Worm (Caenorhabditis elegans) whole organism, L1 larva: ENCODE measurements around the gene sre-33.
A peak's percentile ranks its signal among the peaks of the same experiment; 100 is the strongest.

Experiments used
- C04F5.9 ChIP-seq: sonication (generic microtip); optimal IDR thresholded peaks from 2 replicates; lab custom pipeline; 2016; ENCODE audit warnings: missing genetic modification characterization, missing compliant biosample characterization
- Y116A8C.19 ChIP-seq: sonication (generic microtip); optimal IDR thresholded peaks from 2 replicates; lab custom pipeline; 2016; ENCODE audit warnings: missing compliant biosample characterization, missing genetic modification characterization, borderline replicate concordance
- aha-1 ChIP-seq: fragments of 150-350 bp; optimal IDR thresholded peaks from 2 replicates; lab custom pipeline; 2014; ENCODE audit warnings: missing biosample characterization, missing genetic modification characterization
- alr-1 ChIP-seq: fragments of 200-800 bp; sonication (Bioruptor generic); optimal IDR thresholded peaks from 2 replicates; lab custom pipeline; 2018; ENCODE audit warnings: borderline replicate concordance, mild to moderate bottlenecking, missing genetic modification characterization, missing compliant biosample characterization
- aly-2 ChIP-seq: fragments of 150-350 bp; optimal IDR thresholded peaks from 2 replicates; lab custom pipeline; 2014; ENCODE audit warnings: missing biosample characterization, missing genetic modification characterization
- ama-1 ChIP-seq: fragments of 150-350 bp; optimal IDR thresholded peaks from 2 replicates; lab custom pipeline; 2014
- ceh-63 ChIP-seq: fragments of 200-800 bp; sonication (Bioruptor generic); optimal IDR thresholded peaks from 2 replicates; lab custom pipeline; 2018; ENCODE audit warnings: mild to moderate bottlenecking, missing genetic modification characterization, missing compliant biosample characterization
- ceh-8 ChIP-seq: fragments of 200-800 bp; sonication (Bioruptor generic); optimal IDR thresholded peaks from 2 replicates; lab custom pipeline; 2018; ENCODE audit warnings: mild to moderate bottlenecking, missing genetic modification characterization, moderate library complexity, missing compliant biosample characterization
- ceh-88 ChIP-seq: fragments of 200-800 bp; sonication (Bioruptor generic); IDR thresholded peaks from 2 replicates; pipeline ENCODE4 v1.3.6; 2022; ENCODE audit warnings: missing genetic modification characterization, missing compliant biosample characterization
- ceh-90 ChIP-seq: sonication (generic microtip); optimal IDR thresholded peaks from 2 replicates; lab custom pipeline; 2016; ENCODE audit warnings: missing genetic modification characterization, missing compliant biosample characterization
- ces-1 ChIP-seq: fragments of 150-350 bp; optimal IDR thresholded peaks from 2 replicates; lab custom pipeline; 2014; ENCODE audit warnings: missing biosample characterization, missing genetic modification reagents, missing genetic modification characterization
- dpl-1 ChIP-seq, 3 experiments: fragments of 150-350 bp in 2 of 3; sonication (generic microtip) in 1 of 3; optimal IDR thresholded peaks; 2 replicates each; lab custom pipeline; 2014 to 2017; ENCODE audit warnings: missing biosample characterization in 3 of 3, missing genetic modification characterization in 3 of 3, missing genetic modification reagents in 3 of 3
- efl-1 ChIP-seq, 4 experiments: fragments of 150-350 bp; optimal IDR thresholded peaks in 3 of 4; peaks in 1 of 4; 1 replicate in 1 of 4; 2 replicates in 3 of 4; lab custom pipeline; 2014; ENCODE audit warnings: missing biosample characterization in 2 of 4, missing genetic modification characterization in 2 of 4, missing genetic modification reagents in 2 of 4
- efl-3 ChIP-seq: fragments of 200-800 bp; sonication (Bioruptor generic); optimal IDR thresholded peaks from 2 replicates; lab custom pipeline; 2018; ENCODE audit warnings: mild to moderate bottlenecking, missing genetic modification characterization, missing compliant biosample characterization
- egl-27 ChIP-seq, 2 experiments: fragments of 150-350 bp in 1 of 2; sonication (generic microtip); optimal IDR thresholded peaks; 3 replicates each; lab custom pipeline; 2017 to 2018; ENCODE audit warnings: missing biosample characterization in 2 of 2, missing genetic modification characterization in 2 of 2, missing genetic modification reagents in 2 of 2
- elt-2 ChIP-seq: sonication (generic microtip); optimal IDR thresholded peaks from 2 replicates; lab custom pipeline; 2016; ENCODE audit warnings: missing genetic modification characterization, mild to moderate bottlenecking, inconsistent platforms, missing compliant biosample characterization, missing genetic modification reagents
- elt-3 ChIP-seq, 6 experiments: fragments of 150-350 bp in 1 of 6; sonication (generic microtip); optimal IDR thresholded peaks; 2 replicates each; lab custom pipeline; 2017 to 2018; ENCODE audit warnings: missing biosample characterization in 6 of 6, missing genetic modification characterization in 6 of 6, inconsistent platforms in 1 of 6
- ets-5 ChIP-seq: fragments of 200-800 bp; sonication (Bioruptor generic); IDR thresholded peaks from 2 replicates; pipeline ENCODE4 v1.3.6; 2022; ENCODE audit warnings: missing genetic modification characterization, missing compliant biosample characterization
- fkh-10 ChIP-seq: sonication (generic microtip); optimal IDR thresholded peaks from 2 replicates; lab custom pipeline; 2017; ENCODE audit warnings: missing biosample characterization, missing genetic modification reagents, missing genetic modification characterization
- fkh-8 ChIP-seq: sonication (generic microtip); optimal IDR thresholded peaks from 2 replicates; lab custom pipeline; 2016; ENCODE audit warnings: mild to moderate bottlenecking, missing genetic modification characterization, missing compliant biosample characterization
- fos-1 ChIP-seq: fragments of 150-350 bp; optimal IDR thresholded peaks from 2 replicates; lab custom pipeline; 2014; ENCODE audit warnings: missing biosample characterization, missing genetic modification characterization
- lin-13 ChIP-seq: fragments of 150-350 bp; optimal IDR thresholded peaks from 2 replicates; lab custom pipeline; 2014; ENCODE audit warnings: missing biosample characterization, missing genetic modification reagents, missing genetic modification characterization
- lin-14 ChIP-seq: fragments of 200-800 bp; sonication (Bioruptor generic); optimal IDR thresholded peaks from 2 replicates; lab custom pipeline; 2018; ENCODE audit warnings: mild to moderate bottlenecking, missing genetic modification characterization, moderate library complexity, missing compliant biosample characterization
- lin-35 ChIP-seq, 2 experiments: fragments of 150-350 bp; optimal IDR thresholded peaks; 2 replicates each; lab custom pipeline; 2014; ENCODE audit warnings: missing biosample characterization in 2 of 2, missing genetic modification characterization in 2 of 2, missing genetic modification reagents in 2 of 2
- lin-39 ChIP-seq: fragments of 150-350 bp; optimal IDR thresholded peaks from 2 replicates; lab custom pipeline; 2014; ENCODE audit warnings: missing biosample characterization, missing genetic modification reagents, missing genetic modification characterization
- lir-3 ChIP-seq: sonication (generic microtip); optimal IDR thresholded peaks from 2 replicates; lab custom pipeline; 2016; ENCODE audit warnings: mild to moderate bottlenecking, missing genetic modification characterization, moderate library complexity, missing compliant biosample characterization; ENCODE audit not compliant: poor library complexity
- lsy-2 ChIP-seq, 2 experiments: fragments of 150-350 bp; optimal IDR thresholded peaks; 2 replicates each; lab custom pipeline; 2014; ENCODE audit warnings: missing biosample characterization in 2 of 2, missing genetic modification characterization in 2 of 2
- mab-9 ChIP-seq: fragments of 200-800 bp; sonication (Bioruptor generic); IDR thresholded peaks from 2 replicates; pipeline ENCODE4 v1.3.6; 2022; ENCODE audit warnings: missing genetic modification reagents, missing genetic modification characterization, missing compliant biosample characterization
- mef-2 ChIP-seq: fragments of 150-350 bp; optimal IDR thresholded peaks from 2 replicates; lab custom pipeline; 2014; ENCODE audit warnings: missing biosample characterization, missing genetic modification characterization
- nhr-19 ChIP-seq: fragments of 200-800 bp; sonication (Bioruptor generic); conservative IDR thresholded peaks from 2 replicates; pipeline ENCODE4 v1.3.6; 2022; ENCODE audit warnings: missing genetic modification characterization, missing compliant biosample characterization
- nhr-20 ChIP-seq: sonication (generic microtip); optimal IDR thresholded peaks from 2 replicates; lab custom pipeline; 2016; ENCODE audit warnings: mild to moderate bottlenecking, missing genetic modification characterization, missing compliant biosample characterization
- nhr-71 ChIP-seq: sonication (generic microtip); optimal IDR thresholded peaks from 2 replicates; lab custom pipeline; 2016; ENCODE audit warnings: mild to moderate bottlenecking, missing genetic modification characterization, moderate library complexity, missing compliant biosample characterization
- nhr-77 ChIP-seq: fragments of 150-350 bp; optimal IDR thresholded peaks from 2 replicates; lab custom pipeline; 2014; ENCODE audit warnings: missing biosample characterization, missing genetic modification characterization
- nhr-84 ChIP-seq: sonication (generic microtip); optimal IDR thresholded peaks from 2 replicates; lab custom pipeline; 2017; ENCODE audit warnings: missing biosample characterization, missing genetic modification characterization
- nhr-90 ChIP-seq: sonication (generic microtip); optimal IDR thresholded peaks from 2 replicates; lab custom pipeline; 2016; ENCODE audit warnings: mild to moderate bottlenecking, missing genetic modification characterization, missing compliant biosample characterization; ENCODE audit not compliant: poor library complexity
- pqm-1 ChIP-seq: sonication (generic microtip); optimal IDR thresholded peaks from 3 replicates; lab custom pipeline; 2017; ENCODE audit warnings: missing biosample characterization, missing genetic modification characterization
- skn-1 ChIP-seq: fragments of 150-350 bp; optimal IDR thresholded peaks from 2 replicates; lab custom pipeline; 2014; ENCODE audit warnings: missing biosample characterization, missing genetic modification characterization
- snpc-4 ChIP-seq: fragments of 150-350 bp; optimal IDR thresholded peaks from 2 replicates; lab custom pipeline; 2014; ENCODE audit warnings: missing biosample characterization, missing genetic modification characterization
- snu-23 ChIP-seq: sonication (generic microtip); optimal IDR thresholded peaks from 2 replicates; lab custom pipeline; 2016; ENCODE audit warnings: missing genetic modification characterization, missing compliant biosample characterization
- swsn-7 ChIP-seq: sonication (generic microtip); optimal IDR thresholded peaks from 2 replicates; lab custom pipeline; 2016; ENCODE audit warnings: missing genetic modification characterization, missing compliant biosample characterization
- unc-130 ChIP-seq: fragments of 150-350 bp; optimal IDR thresholded peaks from 2 replicates; lab custom pipeline; 2017; ENCODE audit warnings: missing biosample characterization, missing genetic modification characterization, inconsistent platforms
- unc-30 ChIP-seq: sonication (generic microtip); optimal IDR thresholded peaks from 2 replicates; lab custom pipeline; 2017; ENCODE audit warnings: missing biosample characterization, missing genetic modification characterization
- unc-62 ChIP-seq: fragments of 150-350 bp; optimal IDR thresholded peaks from 2 replicates; lab custom pipeline; 2014; ENCODE audit warnings: missing biosample characterization, missing genetic modification reagents, missing genetic modification characterization
- unc-86 ChIP-seq: sonication (generic microtip); optimal IDR thresholded peaks from 2 replicates; lab custom pipeline; 2016; ENCODE audit warnings: missing genetic modification characterization, missing compliant biosample characterization
- unc-98 ChIP-seq: fragments of 200-800 bp; sonication (Bioruptor generic); IDR thresholded peaks from 2 replicates; pipeline ENCODE4 v1.3.6; 2022; ENCODE audit warnings: missing genetic modification characterization, missing compliant biosample characterization
- xbp-1 ChIP-seq: sonication (generic microtip); optimal IDR thresholded peaks from 2 replicates; lab custom pipeline; 2016; ENCODE audit warnings: missing genetic modification characterization, missing compliant biosample characterization
- zag-1 ChIP-seq: fragments of 150-350 bp; optimal IDR thresholded peaks from 2 replicates; lab custom pipeline; 2014; ENCODE audit warnings: missing biosample characterization, missing genetic modification characterization
- ztf-11 ChIP-seq, 2 experiments: sonication (generic microtip); optimal IDR thresholded peaks; 2 replicates each; lab custom pipeline; 2016 to 2017; ENCODE audit warnings: missing genetic modification characterization in 2 of 2, missing biosample characterization in 1 of 2, missing compliant biosample characterization in 1 of 2
- ztf-4 ChIP-seq: fragments of 150-350 bp; optimal IDR thresholded peaks from 2 replicates; lab custom pipeline; 2014; ENCODE audit warnings: missing biosample characterization, missing genetic modification characterization

Gene sre-33

ce11 chrII:12494067-12494477 is 41.0 kb downstream of the sre-33 start:
- TF ChIP-seq egl-27 (tag; optimal IDR thresholded peaks at IDR 0.05; lab: Kevin White, UChicago) (no peak), ceh-8 (GFP tag; lab: Kevin White, UChicago) (peak; percentile 50)

ce11 chrII:12494556-12495131 is 41.5 kb downstream of the sre-33 start, which contains the start of gene col-85:
col-85 (minus strand) TSS chrII:12495095.
- TF ChIP-seq nhr-20 (tag; lab: Kevin White, UChicago) (peak; percentile 70), aly-2 (peak; percentile 49), C04F5.9 (tag; lab: Kevin White, UChicago) (no peak), unc-86 (tag; lab: Kevin White, UChicago) (peak; percentile 49), nhr-84 (no peak), elt-3 (tag; optimal IDR thresholded peaks at IDR 0.05; lab: Kevin White, UChicago) (peak in 2 of 6 experiments; percentile 10 to 30), ets-5 (GFP tag; lab: Robert Waterston, UW) (no peak), nhr-19 (GFP tag; lab: Robert Waterston, UW) (peak; percentile 76), lin-35 (GFP tag; optimal IDR thresholded peaks at IDR 0.05; lab: Kevin White, UChicago) (peak; percentile 71 to 77), ceh-90 (no peak), fkh-10 (peak; percentile 51), mef-2 (tag; lab: Kevin White, UChicago) (peak; percentile 19), ceh-8 (GFP tag; lab: Kevin White, UChicago) (no peak), skn-1 (tag; lab: Kevin White, UChicago) (peak; percentile 53), mab-9 (GFP tag; lab: Robert Waterston, UW) (0 out of 2 replicates have a peak, but pooled peaks have one; percentile 41), ces-1 (GFP tag; lab: Kevin White, UChicago) (no peak), unc-98 (peak; percentile 60; the same call in 1 of the 2 replicates), lsy-2 (tag; optimal IDR thresholded peaks at IDR 0.05; lab: Kevin White, UChicago) (peak; percentile 57 to 68), alr-1 (tag; lab: Kevin White, UChicago) (no peak), efl-1 (optimal IDR thresholded peaks at IDR 0.05; lab: Kevin White, UChicago) (peak; percentile 65 to 71), efl-1 (GFP tag; optimal IDR thresholded peaks at IDR 0.05 in 1 of 2; lab: Kevin White, UChicago) (peak; percentile 66 to 97), fos-1 (tag; lab: Kevin White, UChicago) (peak; percentile 69), ama-1 (lab: Kevin White, UChicago) (no peak), unc-130 (peak; percentile 12), aha-1 (tag; lab: Kevin White, UChicago) (no peak), nhr-90 (tag; lab: Kevin White, UChicago) (peak; percentile 70), snu-23 (GFP tag; lab: Kevin White, UChicago) (peak; percentile 84), lin-39 (tag; lab: Kevin White, UChicago) (no peak), ceh-63 (GFP tag; lab: Kevin White, UChicago) (no peak), fkh-8 (tag; lab: Kevin White, UChicago) (peak; percentile 83), ceh-88 (no peak), ztf-4 (tag; lab: Kevin White, UChicago) (no peak), lin-13 (peak; percentile 54), egl-27 (tag; optimal IDR thresholded peaks at IDR 0.05; lab: Kevin White, UChicago) (peak in 1 of 2 experiments; percentile 53), Y116A8C.19 (tag; lab: Kevin White, UChicago) (no peak), snpc-4 (tag; lab: Kevin White, UChicago) (peak; percentile 90), nhr-77 (tag; lab: Kevin White, UChicago) (peak; percentile 70), zag-1 (tag; lab: Kevin White, UChicago) (no peak), dpl-1 (GFP tag; optimal IDR thresholded peaks at IDR 0.05; lab: Kevin White, UChicago) (peak; percentile 44 to 66 (median 54)), ztf-11 (tag; optimal IDR thresholded peaks at IDR 0.05; lab: Kevin White, UChicago) (peak in 1 of 2 experiments; percentile 16), lin-14 (GFP tag; lab: Kevin White, UChicago) (peak; percentile 74), elt-2 (tag; lab: Kevin White, UChicago) (peak; percentile 23), pqm-1 (tag; lab: Kevin White, UChicago) (peak; percentile 11), efl-3 (GFP tag; lab: Kevin White, UChicago) (no peak), swsn-7 (peak; percentile 73), nhr-71 (tag; lab: Kevin White, UChicago) (peak; percentile 78), unc-30 (tag; lab: Kevin White, UChicago) (no peak), unc-62 (GFP tag; lab: Kevin White, UChicago) (no peak), xbp-1 (tag; lab: Kevin White, UChicago) (peak; percentile 60), lir-3 (peak; percentile 44)
